Worm (Caenorhabditis elegans) whole organism, late embryonic: Measurements from ENCODE around the gene Y105C5B.25.
A peak's percentile ranks its signal among the peaks of the same experiment; 100 is the strongest.

Source experiments
- C08G9.2 ChIP-seq: sonication (generic microtip); optimal IDR thresholded peaks from 2 replicates; lab custom pipeline; 2016; ENCODE audit warnings: mild to moderate bottlenecking, missing genetic modification characterization, moderate library complexity, missing compliant biosample characterization
- F13H6.1 ChIP-seq: sonication (generic microtip); optimal IDR thresholded peaks from 2 replicates; lab custom pipeline; 2016; ENCODE audit warnings: missing genetic modification characterization, missing compliant biosample characterization
- K09A11.1 ChIP-seq: sonication (generic microtip); optimal IDR thresholded peaks from 2 replicates; lab custom pipeline; 2017; ENCODE audit warnings: antibody characterized with exemption, mild to moderate bottlenecking, missing genetic modification characterization, missing compliant biosample characterization; ENCODE audit not compliant: insufficient read depth
- T23F11.4 ChIP-seq: fragments of 200-800 bp; sonication (Bioruptor generic); optimal IDR thresholded peaks from 2 replicates; lab custom pipeline; 2018; ENCODE audit warnings: mild to moderate bottlenecking, missing genetic modification characterization, missing compliant biosample characterization
- ahr-1 ChIP-seq: sonication (generic microtip); optimal IDR thresholded peaks from 2 replicates; lab custom pipeline; 2016; ENCODE audit warnings: missing genetic modification characterization, missing compliant biosample characterization
- ceh-14 ChIP-seq: sonication (generic microtip); optimal IDR thresholded peaks from 2 replicates; lab custom pipeline; 2016; ENCODE audit warnings: missing genotype, missing genetic modification characterization, missing compliant biosample characterization
- ceh-18 ChIP-seq: sonication (generic microtip); optimal IDR thresholded peaks from 2 replicates; lab custom pipeline; 2016; ENCODE audit warnings: missing genetic modification characterization, missing compliant biosample characterization
- ceh-19 ChIP-seq: fragments of 200-800 bp; sonication (Bioruptor generic); optimal IDR thresholded peaks from 2 replicates; lab custom pipeline; 2018; ENCODE audit warnings: mild to moderate bottlenecking, missing genetic modification characterization, missing compliant biosample characterization
- ceh-22 ChIP-seq: sonication (generic microtip); optimal IDR thresholded peaks from 2 replicates; lab custom pipeline; 2017; ENCODE audit warnings: missing biosample characterization, missing genetic modification characterization
- ceh-31 ChIP-seq: sonication (generic microtip); optimal IDR thresholded peaks from 2 replicates; lab custom pipeline; 2016; ENCODE audit warnings: missing genetic modification characterization, missing compliant biosample characterization
- ceh-34 ChIP-seq: sonication (generic microtip); optimal IDR thresholded peaks from 2 replicates; lab custom pipeline; 2016; ENCODE audit warnings: mild to moderate bottlenecking, missing genetic modification characterization, missing compliant biosample characterization
- ceh-45 ChIP-seq: fragments of 200-800 bp; sonication (Bioruptor generic); IDR thresholded peaks from 2 replicates; pipeline ENCODE4 v1.3.6; 2022; ENCODE audit warnings: missing genetic modification reagents, missing genetic modification characterization, missing compliant biosample characterization
- ceh-48 ChIP-seq: sonication (generic microtip); optimal IDR thresholded peaks from 2 replicates; lab custom pipeline; 2016; ENCODE audit warnings: missing genetic modification characterization, inconsistent platforms, missing compliant biosample characterization
- ceh-9 ChIP-seq: sonication (generic microtip); optimal IDR thresholded peaks from 2 replicates; lab custom pipeline; 2016; ENCODE audit warnings: mild to moderate bottlenecking, missing genetic modification characterization, inconsistent platforms, missing compliant biosample characterization
- dmd-4 ChIP-seq: sonication (generic microtip); optimal IDR thresholded peaks from 2 replicates; lab custom pipeline; 2016; ENCODE audit warnings: borderline replicate concordance, missing genetic modification characterization, missing compliant biosample characterization
- dve-1 ChIP-seq: sonication (generic microtip); optimal IDR thresholded peaks from 2 replicates; lab custom pipeline; 2017; ENCODE audit warnings: antibody characterized with exemption, mild to moderate bottlenecking, missing genetic modification characterization, missing compliant biosample characterization
- elt-2 ChIP-seq: sonication (generic microtip); optimal IDR thresholded peaks from 2 replicates; lab custom pipeline; 2016; ENCODE audit warnings: missing genetic modification reagents, missing genetic modification characterization, missing compliant biosample characterization
- elt-4 ChIP-seq: sonication (generic microtip); optimal IDR thresholded peaks from 2 replicates; lab custom pipeline; 2016; ENCODE audit warnings: missing genetic modification characterization, missing compliant biosample characterization
- eyg-1 ChIP-seq: sonication (generic microtip); optimal IDR thresholded peaks from 2 replicates; lab custom pipeline; 2016; ENCODE audit warnings: missing genotype, missing genetic modification characterization, missing compliant biosample characterization
- gmeb-2 ChIP-seq: sonication (generic microtip); optimal IDR thresholded peaks from 2 replicates; lab custom pipeline; 2016; ENCODE audit warnings: missing genetic modification characterization, inconsistent platforms, missing compliant biosample characterization
- hlh-13 ChIP-seq: fragments of 200-800 bp; sonication (Bioruptor generic); optimal IDR thresholded peaks from 2 replicates; lab custom pipeline; 2018; ENCODE audit warnings: mild to moderate bottlenecking, missing genetic modification characterization, missing compliant biosample characterization
- hlh-30 ChIP-seq: sonication (generic microtip); optimal IDR thresholded peaks from 2 replicates; lab custom pipeline; 2017; ENCODE audit warnings: antibody characterized with exemption, missing genetic modification characterization, missing compliant biosample characterization; ENCODE audit not compliant: insufficient read depth
- hlh-6 ChIP-seq: sonication (generic microtip); optimal IDR thresholded peaks from 2 replicates; lab custom pipeline; 2016; ENCODE audit warnings: missing genotype, missing genetic modification characterization, missing compliant biosample characterization
- lin-11 ChIP-seq: fragments of 200-800 bp; sonication (Bioruptor generic); optimal IDR thresholded peaks from 2 replicates; lab custom pipeline; 2018; ENCODE audit warnings: mild to moderate bottlenecking, missing genetic modification characterization, missing compliant biosample characterization
- mec-3 ChIP-seq: sonication (generic microtip); optimal IDR thresholded peaks from 2 replicates; lab custom pipeline; 2016; ENCODE audit warnings: borderline replicate concordance, missing genetic modification characterization, missing compliant biosample characterization
- nfya-1 ChIP-seq: sonication (generic microtip); optimal IDR thresholded peaks from 2 replicates; lab custom pipeline; 2017; ENCODE audit warnings: missing genetic modification characterization, mild to moderate bottlenecking, missing compliant biosample characterization, antibody characterized with exemption, moderate library complexity
- npax-4 ChIP-seq: sonication (generic microtip); optimal IDR thresholded peaks from 2 replicates; lab custom pipeline; 2016; ENCODE audit warnings: missing genetic modification characterization, missing compliant biosample characterization
- pag-3 ChIP-seq: sonication (generic microtip); optimal IDR thresholded peaks from 2 replicates; lab custom pipeline; 2016; ENCODE audit warnings: missing compliant biosample characterization, missing genetic modification characterization, borderline replicate concordance
- pha-2 ChIP-seq: sonication (generic microtip); optimal IDR thresholded peaks from 2 replicates; lab custom pipeline; 2017; ENCODE audit warnings: mild to moderate bottlenecking, missing genetic modification characterization, missing compliant biosample characterization
- pha-4 ChIP-seq: fragments of 150-350 bp; optimal IDR thresholded peaks from 2 replicates; lab custom pipeline; 2018; ENCODE audit warnings: missing biosample characterization, missing genetic modification reagents, missing genetic modification characterization
- pqm-1 ChIP-seq: sonication (generic microtip); optimal IDR thresholded peaks from 2 replicates; lab custom pipeline; 2016; ENCODE audit warnings: missing genetic modification characterization, missing compliant biosample characterization
- rnt-1 ChIP-seq: sonication (generic microtip); optimal IDR thresholded peaks from 2 replicates; lab custom pipeline; 2016; ENCODE audit warnings: missing genetic modification characterization, missing compliant biosample characterization
- sdc-2 ChIP-seq: sonication (generic microtip); optimal IDR thresholded peaks from 2 replicates; lab custom pipeline; 2016; ENCODE audit warnings: missing genotype, missing genetic modification characterization, missing compliant biosample characterization
- sox-2 ChIP-seq: fragments of 200-800 bp; sonication (Bioruptor generic); IDR thresholded peaks from 2 replicates; pipeline ENCODE4 v1.3.6; 2022; ENCODE audit warnings: missing genetic modification reagents, missing genetic modification characterization, missing compliant biosample characterization
- sox-4 ChIP-seq: sonication (generic microtip); optimal IDR thresholded peaks from 2 replicates; lab custom pipeline; 2017; ENCODE audit warnings: mild to moderate bottlenecking, missing genetic modification characterization, inconsistent platforms, missing compliant biosample characterization
- syd-9 ChIP-seq: sonication (generic microtip); optimal IDR thresholded peaks from 2 replicates; lab custom pipeline; 2016; ENCODE audit warnings: mild to moderate bottlenecking, missing genetic modification characterization, moderate library complexity, missing compliant biosample characterization
- tbx-2 ChIP-seq: sonication (generic microtip); optimal IDR thresholded peaks from 2 replicates; lab custom pipeline; 2016; ENCODE audit warnings: missing genetic modification characterization, missing compliant biosample characterization
- unc-42 ChIP-seq: sonication (generic microtip); optimal IDR thresholded peaks from 2 replicates; lab custom pipeline; 2016; ENCODE audit warnings: missing genotype, missing genetic modification characterization, missing compliant biosample characterization
- unc-86 ChIP-seq: sonication (generic microtip); optimal IDR thresholded peaks from 2 replicates; lab custom pipeline; 2016; ENCODE audit warnings: missing genetic modification characterization, missing compliant biosample characterization
- zip-5 ChIP-seq: sonication (generic microtip); optimal IDR thresholded peaks from 2 replicates; lab custom pipeline; 2016; ENCODE audit warnings: missing genetic modification characterization, missing compliant biosample characterization
- ztf-16 ChIP-seq: sonication (generic microtip); optimal IDR thresholded peaks from 2 replicates; lab custom pipeline; 2017; ENCODE audit warnings: missing genetic modification characterization, missing compliant biosample characterization

The Y105C5B.25 gene

ce11 chrIV:16184521-16184920, 37.6 kb upstream of the Y105C5B.25 start, which contains the start of gene Y105C5B.1413:
Gene Y105C5B.1413 (minus strand): TSS chrIV:16184621.
- no peak for TF ChIP-seq ceh-19
- no peak for TF ChIP-seq ceh-9
- no peak for TF ChIP-seq eyg-1 (tag; lab: Kevin White, UChicago)
- TF ChIP-seq ceh-34 (tag; lab: Kevin White, UChicago) = no peak
- TF ChIP-seq hlh-6 = no peak
- no peak for TF ChIP-seq ceh-48
- no peak for TF ChIP-seq F13H6.1 (tag; lab: Kevin White, UChicago)
- no peak for TF ChIP-seq pha-2
- TF ChIP-seq gmeb-2 (tag; lab: Kevin White, UChicago) = no peak
- no peak for TF ChIP-seq sox-4 (tag; lab: Kevin White, UChicago)
- TF ChIP-seq unc-86 (tag; lab: Kevin White, UChicago) = no peak
- no peak for TF ChIP-seq T23F11.4

ce11 chrIV:16180898-16181482, 34.0 kb upstream of the Y105C5B.25 start:
- no peak for TF ChIP-seq ztf-16 (tag; lab: Kevin White, UChicago)
- TF ChIP-seq ceh-18 = peak; percentile 36
- TF ChIP-seq C08G9.2 (tag; lab: Kevin White, UChicago) = no peak
- no peak for TF ChIP-seq zip-5
- no peak for TF ChIP-seq hlh-13
- TF ChIP-seq elt-2 (tag; lab: Kevin White, UChicago) = peak; percentile 94
- TF ChIP-seq mec-3 (tag; lab: Kevin White, UChicago) = no peak
- peak; percentile 36 for TF ChIP-seq pqm-1 (tag; lab: Kevin White, UChicago)

DNA sequence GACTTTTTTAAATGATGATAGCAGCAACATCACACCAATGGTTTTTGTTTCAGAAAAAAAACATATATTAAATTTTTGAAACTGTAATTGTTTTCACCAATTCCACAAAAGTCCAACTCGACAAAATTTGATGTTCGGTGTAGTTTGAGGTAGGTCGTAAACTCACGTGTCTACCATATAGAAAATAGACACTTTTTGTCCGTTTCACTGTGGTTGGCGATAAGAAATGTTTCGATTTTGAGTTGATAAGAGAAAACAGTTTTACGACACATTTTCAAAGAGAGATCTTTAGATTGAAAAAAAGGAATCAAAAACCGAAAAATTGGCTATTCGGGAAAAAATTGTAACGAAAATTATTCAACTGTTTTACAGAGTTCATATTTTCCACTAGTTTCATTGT, 31.5 kb upstream of the Y105C5B.25 start:
- peak; percentile 59 for TF ChIP-seq elt-2 (tag; lab: Kevin White, UChicago)
- TF ChIP-seq ztf-16 (tag; lab: Kevin White, UChicago) = no peak

DNA sequence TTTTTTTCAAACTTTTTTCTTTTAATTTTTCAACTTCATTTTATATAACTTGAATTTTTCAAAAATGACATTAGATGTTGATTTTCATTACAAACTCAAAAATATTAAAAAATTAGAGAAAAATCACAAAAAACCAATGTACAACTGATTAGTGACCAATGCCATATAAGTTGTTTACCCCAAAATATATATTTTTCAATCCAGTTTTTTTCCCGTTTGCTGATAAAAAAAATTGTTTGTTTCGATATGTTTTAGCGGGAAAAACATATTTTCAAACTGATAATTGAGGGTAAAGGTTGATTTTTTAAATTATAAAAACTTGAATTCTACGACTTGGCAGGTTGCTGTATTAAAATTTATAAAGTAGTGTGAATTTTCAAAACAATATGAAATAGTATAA, 29.9 kb upstream of the Y105C5B.25 start:
- TF ChIP-seq pha-2 (no peak), K09A11.1 (tag; lab: Kevin White, UChicago) (no peak), sdc-2 (tag; lab: Kevin White, UChicago) (no peak), rnt-1 (tag; lab: Kevin White, UChicago) (no peak), elt-4 (no peak), ceh-45 (GFP tag; lab: Robert Waterston, UW) (no peak), npax-4 (tag; lab: Kevin White, UChicago) (no peak)

- TF ChIP-seq dve-1 (tag; lab: Kevin White, UChicago) (peak; percentile 95), ceh-31 (no peak)
Observed at ce11 chrIV:16172786-16173371, 25.9 kb upstream of the Y105C5B.25 start.

DNA sequence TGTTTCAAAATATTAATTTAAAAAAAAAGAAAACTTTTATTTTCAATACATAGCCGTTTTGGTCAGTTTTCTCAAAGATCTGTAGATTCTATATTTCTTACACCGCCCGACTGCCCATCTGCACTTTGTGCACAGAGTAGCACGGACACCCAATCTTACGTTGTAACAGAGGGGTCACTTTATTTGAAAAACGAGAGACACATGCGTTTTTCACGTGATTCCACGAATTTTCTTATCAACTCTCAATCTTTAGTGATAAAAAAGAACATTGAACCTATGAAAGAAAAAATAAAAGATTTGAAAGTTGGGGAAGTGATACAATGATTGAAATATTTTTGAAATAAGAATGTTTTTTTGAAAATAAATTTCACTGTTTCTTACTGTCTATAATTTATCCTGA, 24.4 kb upstream of the Y105C5B.25 start:
- TF ChIP-seq pag-3 (tag; lab: Kevin White, UChicago) = no peak
- TF ChIP-seq hlh-30 (tag; lab: Kevin White, UChicago) = no peak
- TF ChIP-seq pha-4 (tag; lab: Kevin White, UChicago) = no peak
- no peak for TF ChIP-seq ceh-14
- no peak for TF ChIP-seq gmeb-2 (tag; lab: Kevin White, UChicago)
- TF ChIP-seq ahr-1 (tag; lab: Kevin White, UChicago) = no peak
- no peak for TF ChIP-seq lin-11
- no peak for TF ChIP-seq sox-2 (GFP tag; lab: Robert Waterston, UW)
- TF ChIP-seq K09A11.1 (tag; lab: Kevin White, UChicago) = no peak
- TF ChIP-seq ceh-22 = no peak
- TF ChIP-seq ztf-16 (tag; lab: Kevin White, UChicago) = no peak
- TF ChIP-seq unc-42 (tag; lab: Kevin White, UChicago) = no peak
- no peak for TF ChIP-seq tbx-2
- no peak for TF ChIP-seq elt-2 (tag; lab: Kevin White, UChicago)
- no peak for TF ChIP-seq pqm-1 (tag; lab: Kevin White, UChicago)
- no peak for TF ChIP-seq syd-9
- no peak for TF ChIP-seq dmd-4 (tag; lab: Kevin White, UChicago)
- no peak for TF ChIP-seq nfya-1 (tag; lab: Kevin White, UChicago)
- TF ChIP-seq ceh-31 = no peak
- TF ChIP-seq, all 69 proteins: peak for 0
